Fruit fly (Drosophila melanogaster) whole organism, embryonic: ENCODE data around the gene Mettl2.

Experiments
- Ada2b ChIP-seq: fragments of 200-800 bp; sonication (Bioruptor generic); IDR thresholded peaks from 2 replicates; pipeline ENCODE4 v1.3.6; 2022; ENCODE audit warnings: missing biosample characterization, missing genetic modification characterization
- Aef1 ChIP-seq: fragments of 200-800 bp; sonication (Bioruptor generic); IDR thresholded peaks from 3 replicates; pipeline ENCODE4 v1.3.6; 2022; ENCODE audit warnings: missing biosample characterization, missing genetic modification characterization
- Blimp-1 ChIP-seq: fragments of 200-800 bp; sonication (Bioruptor generic); optimal IDR thresholded peaks from 3 replicates; lab custom pipeline; 2018; ENCODE audit warnings: missing biosample characterization, missing genetic modification characterization, mild to moderate bottlenecking, moderate library complexity, missing genetic modification reagents
- CG1024 ChIP-seq: fragments of 200-800 bp; sonication (Bioruptor generic); IDR thresholded peaks from 2 replicates; pipeline ENCODE4 v1.3.6; 2022; ENCODE audit warnings: missing biosample characterization, missing genetic modification characterization
- CG10321 ChIP-seq: fragments of 200-800 bp; sonication (Bioruptor generic); IDR thresholded peaks from 2 replicates; pipeline ENCODE4 v1.3.6; 2022; ENCODE audit warnings: missing biosample characterization, missing genetic modification characterization
- CG10366 ChIP-seq: fragments of 200-800 bp; sonication (Bioruptor generic); IDR thresholded peaks from 2 replicates; pipeline ENCODE4 v1.3.6; 2022; ENCODE audit warnings: missing biosample characterization, missing genetic modification characterization
- CG12299 ChIP-seq: fragments of 200-800 bp; sonication (Bioruptor generic); optimal IDR thresholded peaks from 2 replicates; lab custom pipeline; 2018; ENCODE audit warnings: missing biosample characterization, mild to moderate bottlenecking, missing genetic modification characterization
- CG15696 ChIP-seq: fragments of 200-800 bp; sonication (Bioruptor generic); optimal IDR thresholded peaks from 2 replicates; lab custom pipeline; 2019; ENCODE audit warnings: missing biosample characterization, mild to moderate bottlenecking, missing genetic modification characterization, moderate library complexity
- CG1647 ChIP-seq: fragments of 200-800 bp; sonication (Bioruptor generic); optimal IDR thresholded peaks from 3 replicates; lab custom pipeline; 2016; ENCODE audit warnings: missing biosample characterization, missing genetic modification characterization
- CG16779 ChIP-seq: fragments of 200-800 bp; sonication (Bioruptor generic); IDR thresholded peaks from 2 replicates; pipeline ENCODE4 v1.3.6; 2022; ENCODE audit warnings: missing biosample characterization, missing genetic modification characterization
- CG31441 ChIP-seq: fragments of 200-800 bp; sonication (Bioruptor generic); IDR thresholded peaks from 2 replicates; pipeline ENCODE4 v1.3.6; 2022; ENCODE audit warnings: missing biosample characterization, missing genetic modification characterization
- CG3163 ChIP-seq: fragments of 200-800 bp; sonication (Bioruptor generic); optimal IDR thresholded peaks from 3 replicates; lab custom pipeline; 2016; ENCODE audit warnings: missing biosample characterization, missing genetic modification characterization
- CG4328 ChIP-seq: fragments of 200-800 bp; sonication (Bioruptor generic); optimal IDR thresholded peaks from 3 replicates; lab custom pipeline; 2017; ENCODE audit warnings: missing biosample characterization, missing genetic modification reagents, missing genetic modification characterization
- CG4404 ChIP-seq: fragments of 200-800 bp; sonication (Bioruptor generic); IDR thresholded peaks from 2 replicates; pipeline ENCODE4 v1.3.6; 2022; ENCODE audit warnings: missing biosample characterization, missing genetic modification characterization
- CG4424 ChIP-seq: fragments of 200-800 bp; sonication (Bioruptor generic); optimal IDR thresholded peaks from 3 replicates; lab custom pipeline; 2016; ENCODE audit warnings: missing biosample characterization, missing genetic modification characterization
- CG6683 ChIP-seq: fragments of 200-800 bp; sonication (Bioruptor generic); optimal IDR thresholded peaks from 2 replicates; lab custom pipeline; 2017; ENCODE audit warnings: missing biosample characterization, mild to moderate bottlenecking, missing genetic modification characterization, missing genetic modification reagents
- CG6791 ChIP-seq: fragments of 200-800 bp; sonication (Bioruptor generic); IDR thresholded peaks from 3 replicates; pipeline ENCODE4 v1.3.6; 2022; ENCODE audit warnings: missing biosample characterization, missing genetic modification characterization; ENCODE audit not compliant: partially characterized antibody
- CG7372 ChIP-seq: fragments of 200-800 bp; sonication (Bioruptor generic); IDR thresholded peaks from 2 replicates; pipeline ENCODE4 v1.3.6; 2022; ENCODE audit warnings: missing biosample characterization, missing genetic modification characterization
- CG7745 ChIP-seq: fragments of 200-800 bp; sonication (Bioruptor generic); optimal IDR thresholded peaks from 2 replicates; lab custom pipeline; 2018; ENCODE audit warnings: missing biosample characterization, mild to moderate bottlenecking, missing genetic modification characterization, moderate library complexity
- CG8765 ChIP-seq: fragments of 200-800 bp; sonication (Bioruptor generic); IDR thresholded peaks from 2 replicates; pipeline ENCODE4 v1.3.6; 2022; ENCODE audit warnings: missing biosample characterization, missing genetic modification characterization
- CG8944 ChIP-seq: fragments of 200-800 bp; sonication (Bioruptor generic); optimal IDR thresholded peaks from 3 replicates; lab custom pipeline; 2016; ENCODE audit warnings: missing biosample characterization, missing genetic modification characterization
- CG9437 ChIP-seq: fragments of 200-800 bp; sonication (Bioruptor generic); optimal IDR thresholded peaks from 2 replicates; lab custom pipeline; 2018; ENCODE audit warnings: missing biosample characterization, mild to moderate bottlenecking, missing genetic modification characterization
- CG9817 ChIP-seq: fragments of 200-800 bp; sonication (Bioruptor generic); optimal IDR thresholded peaks from 2 replicates; lab custom pipeline; 2018; ENCODE audit warnings: missing biosample characterization, mild to moderate bottlenecking, missing genetic modification characterization, moderate library complexity
- CG9932 ChIP-seq: fragments of 200-800 bp; sonication (Bioruptor generic); IDR thresholded peaks from 2 replicates; pipeline ENCODE4 v1.3.6; 2022; ENCODE audit warnings: missing biosample characterization, missing genetic modification characterization
- Chrac-16 ChIP-seq: fragments of 200-800 bp; sonication (Bioruptor generic); optimal IDR thresholded peaks from 3 replicates; lab custom pipeline; 2016; ENCODE audit warnings: missing biosample characterization, missing genetic modification characterization
- D19A ChIP-seq: fragments of 200-800 bp; optimal IDR thresholded peaks from 3 replicates; lab custom pipeline; 2019; ENCODE audit warnings: missing biosample characterization, mild to moderate bottlenecking, missing genetic modification characterization, moderate library complexity
- Dip3 ChIP-seq: fragments of 200-800 bp; sonication (Bioruptor generic); optimal IDR thresholded peaks from 3 replicates; lab custom pipeline; 2016; ENCODE audit warnings: missing biosample characterization, missing genetic modification characterization
- Drgx ChIP-seq: fragments of 200-800 bp; sonication (Bioruptor generic); IDR thresholded peaks from 2 replicates; pipeline ENCODE4 v1.3.6; 2022; ENCODE audit warnings: missing biosample characterization, missing genetic modification characterization
- E2f1 ChIP-seq: fragments of 200-800 bp; sonication (Bioruptor generic); IDR thresholded peaks from 2 replicates; pipeline ENCODE4 v1.3.6; 2022; ENCODE audit warnings: missing biosample characterization, missing genetic modification characterization
- E2f2 ChIP-seq: fragments of 200-800 bp; sonication (Bioruptor generic); IDR thresholded peaks from 2 replicates; pipeline ENCODE4 v1.3.6; 2022; ENCODE audit warnings: missing biosample characterization, missing genetic modification characterization
- Fer3 ChIP-seq: fragments of 200-800 bp; sonication (Bioruptor generic); optimal IDR thresholded peaks from 2 replicates; lab custom pipeline; 2018; ENCODE audit warnings: missing biosample characterization, mild to moderate bottlenecking, missing genetic modification characterization, moderate library complexity
- Hand ChIP-seq: fragments of 200-800 bp; sonication (Bioruptor generic); optimal IDR thresholded peaks from 2 replicates; lab custom pipeline; 2017; ENCODE audit warnings: mild to moderate bottlenecking, missing biosample characterization, missing genetic modification reagents, missing genetic modification characterization
- HmgZ ChIP-seq: fragments of 200-800 bp; sonication (Bioruptor generic); optimal IDR thresholded peaks from 2 replicates; lab custom pipeline; 2018; ENCODE audit warnings: missing biosample characterization, mild to moderate bottlenecking, missing genetic modification characterization
- Kr ChIP-seq: fragments of 200-800 bp; sonication (Bioruptor generic); optimal IDR thresholded peaks from 2 replicates; lab custom pipeline; 2017; ENCODE audit warnings: missing biosample characterization, mild to moderate bottlenecking, missing genetic modification characterization
- Lpt ChIP-seq: fragments of >200 bp; optimal IDR thresholded peaks from 2 replicates; lab custom pipeline; 2018; ENCODE audit warnings: missing biosample characterization, missing genetic modification characterization
- Opbp ChIP-seq: fragments of 200-800 bp; sonication (Bioruptor generic); IDR thresholded peaks from 3 replicates; pipeline ENCODE4 v1.3.6; 2022; ENCODE audit warnings: missing biosample characterization, missing genetic modification characterization; ENCODE audit not compliant: partially characterized antibody
- Scr ChIP-seq: fragments of 200-800 bp; sonication (Bioruptor generic); IDR thresholded peaks from 2 replicates; pipeline ENCODE4 v1.3.6; 2022; ENCODE audit warnings: missing biosample characterization, missing genetic modification characterization; ENCODE audit not compliant: partially characterized antibody
- Tbp ChIP-seq: fragments of >200 bp; optimal IDR thresholded peaks from 2 replicates; lab custom pipeline; 2018; ENCODE audit warnings: missing biosample characterization, missing genetic modification characterization
- YL-1 ChIP-seq: fragments of 200-800 bp; sonication (Bioruptor generic); optimal IDR thresholded peaks from 3 replicates; lab custom pipeline; 2017; ENCODE audit warnings: missing biosample characterization, mild to moderate bottlenecking, missing genetic modification characterization
- ash1 ChIP-seq: fragments of 200-800 bp; sonication (Bioruptor generic); optimal IDR thresholded peaks from 2 replicates; lab custom pipeline; 2018; ENCODE audit warnings: missing biosample characterization, mild to moderate bottlenecking, missing genetic modification characterization
- ato ChIP-seq: fragments of 200-800 bp; sonication (Bioruptor generic); IDR thresholded peaks from 2 replicates; pipeline ENCODE4 v1.3.6; 2022; ENCODE audit warnings: missing biosample characterization, missing genetic modification characterization; ENCODE audit not compliant: partially characterized antibody
- bowl ChIP-seq: fragments of 200-800 bp; sonication (Bioruptor generic); IDR thresholded peaks from 2 replicates; pipeline ENCODE4 v1.3.6; 2022; ENCODE audit warnings: missing biosample characterization, missing genetic modification characterization
- chif ChIP-seq, 2 experiments: fragments of 200-800 bp; sonication (Bioruptor generic); optimal IDR thresholded peaks; 3 replicates each; lab custom pipeline; 2016; ENCODE audit warnings: missing biosample characterization in 2 of 2, missing genetic modification characterization in 2 of 2
- chm ChIP-seq: fragments of 200-800 bp; sonication (Bioruptor generic); IDR thresholded peaks from 2 replicates; pipeline ENCODE4 v1.3.6; 2022; ENCODE audit warnings: missing biosample characterization, missing genetic modification characterization
- crc ChIP-seq: fragments of 200-800 bp; sonication (Bioruptor generic); optimal IDR thresholded peaks from 2 replicates; lab custom pipeline; 2016; ENCODE audit warnings: missing biosample characterization, missing genetic modification characterization
- pfk ChIP-seq: fragments of 200-800 bp; sonication (Bioruptor generic); optimal IDR thresholded peaks from 2 replicates; lab custom pipeline; 2018; ENCODE audit warnings: missing biosample characterization, mild to moderate bottlenecking, missing genetic modification characterization, moderate library complexity
- sna ChIP-seq: fragments of 200-800 bp; sonication (Bioruptor generic); IDR thresholded peaks from 2 replicates; pipeline ENCODE4 v1.3.6; 2022; ENCODE audit warnings: missing biosample characterization, missing genetic modification characterization; ENCODE audit not compliant: partially characterized antibody
- so ChIP-seq: fragments of 200-800 bp; sonication (Bioruptor generic); IDR thresholded peaks from 3 replicates; pipeline ENCODE4 v1.3.6; 2022; ENCODE audit warnings: missing biosample characterization, missing genetic modification characterization
- trem ChIP-seq: fragments of 200-800 bp; optimal IDR thresholded peaks from 3 replicates; lab custom pipeline; 2019; ENCODE audit warnings: missing biosample characterization, mild to moderate bottlenecking, missing genetic modification characterization, moderate library complexity
- zen ChIP-seq: fragments of 200-800 bp; sonication (Bioruptor generic); optimal IDR thresholded peaks from 3 replicates; lab custom pipeline; 2018; ENCODE audit warnings: missing biosample characterization, mild to moderate bottlenecking, missing genetic modification characterization, moderate library complexity
- zfh1 ChIP-seq: fragments of 200-800 bp; sonication (Bioruptor generic); IDR thresholded peaks from 3 replicates; pipeline ENCODE4 v1.3.6; 2022; ENCODE audit warnings: missing biosample characterization, missing genetic modification characterization

The Mettl2 gene

dm6 chr3L:1647276-1647919 lies 8.4 kb upstream of the Mettl2 start, which contains the start of the genes CG17249 and Bro (continued):
- no peak for TF ChIP-seq Blimp-1
- TF ChIP-seq ash1 (GFP tag; lab: Kevin White, UChicago): no peak
- no peak for TF ChIP-seq CG10366 (GFP tag; lab: Robert Waterston, UW)
- no peak for TF ChIP-seq CG9437 (GFP tag; lab: Kevin White, UChicago)
- peak; percentile 15 for TF ChIP-seq CG1647
- no peak for TF ChIP-seq Fer3 (tag; lab: Kevin White, UChicago)
- TF ChIP-seq Tbp (GFP tag; lab: Kevin White, UChicago): no peak
- no peak for TF ChIP-seq Hand (GFP tag; lab: Kevin White, UChicago)
- no peak for TF ChIP-seq zen (tag; lab: Kevin White, UChicago)
- no peak for TF ChIP-seq pfk (GFP tag; lab: Kevin White, UChicago)
- TF ChIP-seq HmgZ (tag; lab: Kevin White, UChicago): peak; percentile 80
- TF ChIP-seq Chrac-16 (GFP tag; lab: Kevin White, UChicago): peak; percentile 19
- no peak for TF ChIP-seq ato (GFP tag; lab: Robert Waterston, UW)
- TF ChIP-seq CG7745 (tag; lab: Kevin White, UChicago): no peak
- TF ChIP-seq E2f2 (GFP tag; lab: Robert Waterston, UW): peak; percentile 97
- TF ChIP-seq so: no peak
- TF ChIP-seq CG7372 (GFP tag; lab: Robert Waterston, UW): no peak
- no peak for TF ChIP-seq CG4328 (GFP tag; lab: Kevin White, UChicago)
- no peak; the same call in 1 of the 2 replicates for TF ChIP-seq CG1024 (GFP tag; lab: Robert Waterston, UW)
- TF ChIP-seq bowl (GFP tag; lab: Robert Waterston, UW): no peak
- no peak for TF ChIP-seq CG16779
- peak; percentile 9 for TF ChIP-seq CG8944 (GFP tag; lab: Kevin White, UChicago)
- TF ChIP-seq CG8765 (GFP tag; lab: Robert Waterston, UW): no peak
- no peak for TF ChIP-seq CG15696 (tag; lab: Kevin White, UChicago)
- TF ChIP-seq Kr (GFP tag; lab: Kevin White, UChicago): no peak
- TF ChIP-seq Dip3 (GFP tag; lab: Kevin White, UChicago): peak; percentile 45
- TF ChIP-seq Aef1 (GFP tag; lab: Robert Waterston, UW): no peak
- TF ChIP-seq CG9817 (tag; lab: Kevin White, UChicago): peak; percentile 16
- TF ChIP-seq Opbp: peak; percentile 52; the same call in 1 of the 3 replicates
- no peak for TF ChIP-seq CG4404 (GFP tag; lab: Robert Waterston, UW)
- no peak for TF ChIP-seq D19A
- peak; percentile 46 for TF ChIP-seq trem
- peak; percentile 34; the same call in 2 of the 3 replicates for TF ChIP-seq zfh1 (GFP tag; lab: Robert Waterston, UW)
- TF ChIP-seq CG31441 (GFP tag; lab: Robert Waterston, UW): no peak
- no peak for TF ChIP-seq chm (GFP tag; lab: Robert Waterston, UW)
- no peak for TF ChIP-seq CG6683 (GFP tag; lab: Kevin White, UChicago)
- TF ChIP-seq CG10321 (GFP tag; lab: Robert Waterston, UW): peak; percentile 28; the same call in 1 of the 2 replicates
- peak; percentile 52 for TF ChIP-seq CG3163
- no peak for TF ChIP-seq E2f1 (GFP tag; lab: Robert Waterston, UW)
- TF ChIP-seq YL-1 (GFP tag; lab: Kevin White, UChicago): peak; percentile 27
- TF ChIP-seq CG9932 (GFP tag; lab: Robert Waterston, UW): peak; percentile 68
- TF ChIP-seq crc (GFP tag; lab: Kevin White, UChicago): no peak
- no peak for TF ChIP-seq CG4424 (GFP tag; lab: Kevin White, UChicago)
- no peak for TF ChIP-seq CG6791 (GFP tag; lab: Robert Waterston, UW)
- TF ChIP-seq chif (GFP tag; optimal IDR thresholded peaks at IDR 0.05; lab: Kevin White, UChicago): no peak
- TF ChIP-seq Drgx: no peak
- TF ChIP-seq Scr: peak; percentile 25; the same call in 1 of the 2 replicates
- no peak for TF ChIP-seq Ada2b (GFP tag; lab: Robert Waterston, UW)
- TF ChIP-seq Lpt (GFP tag; lab: Kevin White, UChicago): no peak
- TF ChIP-seq sna: no peak
- TF ChIP-seq CG12299 (tag; lab: Kevin White, UChicago): no peak
